Worm (Caenorhabditis elegans) whole organism, L1 larva: ENCODE measurements around the gene F11C7.2.

ENCODE experiments used
- ceh-82 ChIP-seq, 3 experiments: fragments of 150-350 bp in 1 of 3; sonication (generic microtip) in 2 of 3; optimal IDR thresholded peaks; 2 replicates each; lab custom pipeline; 2014 to 2017; ENCODE audit warnings: missing biosample characterization in 3 of 3, missing genetic modification characterization in 3 of 3
- lin-39 ChIP-seq: fragments of 150-350 bp; optimal IDR thresholded peaks from 2 replicates; lab custom pipeline; 2014; ENCODE audit warnings: missing biosample characterization, missing genetic modification reagents, missing genetic modification characterization
- skn-1 ChIP-seq: fragments of 150-350 bp; optimal IDR thresholded peaks from 2 replicates; lab custom pipeline; 2014; ENCODE audit warnings: missing biosample characterization, missing genetic modification characterization
- unc-130 ChIP-seq: fragments of 150-350 bp; optimal IDR thresholded peaks from 2 replicates; lab custom pipeline; 2017; ENCODE audit warnings: missing biosample characterization, missing genetic modification characterization, inconsistent platforms

DNA sequence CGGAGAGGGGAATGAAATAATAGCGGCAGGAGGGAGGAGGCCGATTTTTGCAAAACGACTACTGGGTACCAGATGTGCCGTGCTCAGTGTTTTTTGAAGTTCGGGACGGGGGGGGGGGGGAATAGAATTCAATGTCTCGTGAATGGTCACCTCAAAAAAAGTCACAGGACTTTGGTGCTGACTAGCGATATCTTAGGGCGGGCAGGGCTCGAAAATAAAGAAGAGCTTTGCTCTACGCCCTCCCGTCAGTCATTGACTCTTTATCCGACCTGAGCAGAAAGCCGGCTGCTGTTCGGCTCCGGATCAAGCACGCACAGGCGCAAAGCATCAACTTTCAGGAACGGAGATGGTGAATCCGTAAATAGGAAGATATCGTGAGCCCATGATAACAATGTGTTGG, 6.1 kb upstream of the F11C7.2 start:
- TF ChIP-seq lin-39 (tag; lab: Kevin White, UChicago) (no peak), ceh-82 (tag; optimal IDR thresholded peaks at IDR 0.05; lab: Kevin White, UChicago) (no peak), skn-1 (tag; lab: Kevin White, UChicago) (no peak), unc-130 (tag; lab: Kevin White, UChicago) (no peak)
